Worm (Caenorhabditis elegans): ENCODE data around the gene Y53F4B.43.

Gene Y53F4B.43

DNA sequence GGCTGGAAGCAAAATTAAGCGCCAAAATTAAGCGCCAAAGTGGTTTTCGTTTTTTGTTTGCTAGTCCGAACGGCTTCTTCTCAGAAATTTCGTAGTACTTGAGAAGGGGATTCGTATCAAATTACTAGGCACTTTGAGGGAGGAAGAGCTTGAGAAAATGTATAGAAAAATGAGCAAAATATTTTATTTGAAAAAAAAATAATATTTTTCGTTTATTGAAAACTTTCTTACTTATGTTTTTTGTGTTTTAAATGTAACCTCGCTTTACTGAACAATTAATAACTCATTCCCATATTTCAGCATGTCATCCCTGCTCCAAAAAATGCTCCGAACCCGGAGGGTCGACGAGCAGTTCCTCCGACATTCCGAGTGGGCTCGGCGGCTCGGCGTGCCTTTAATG is 30.7 kb downstream of the Y53F4B.43 start, which contains the start of gene Y53F4B.12:
TSS of gene Y53F4B.12 (plus strand) at position 301 of the 400 bp plus-strand sequence.
- TF ChIP-seq dpff-1 (tag; optimal IDR thresholded peaks at IDR 0.05): no peak
- no peak for TF ChIP-seq mcd-1 (GFP tag; IDR thresholded peaks at IDR 0.05)
- TF ChIP-seq hrde-1 (tag; optimal IDR thresholded peaks at IDR 0.05; ENCODE audit: borderline replicate concordance): no peak
- TF ChIP-seq F22D6.2 (tag; optimal IDR thresholded peaks at IDR 0.05): no peak
- TF ChIP-seq unc-62 (GFP tag; optimal IDR thresholded peaks at IDR 0.05): no peak
- TF ChIP-seq hlh-26 (GFP tag; conservative IDR thresholded peaks at IDR 0.05): no peak
- TF ChIP-seq snpc-1.1 (tag; optimal IDR thresholded peaks at IDR 0.05; ENCODE audit: insufficient read depth): no peak
- TF ChIP-seq hlh-12 (tag; optimal IDR thresholded peaks at IDR 0.05): no peak
- TF ChIP-seq dox-1 (GFP tag; IDR thresholded peaks at IDR 0.05): no peak
- no peak for TF ChIP-seq xnd-1 (tag; optimal IDR thresholded peaks at IDR 0.05)
- no peak for TF ChIP-seq attf-6 (GFP tag; IDR thresholded peaks at IDR 0.05)
- no peak for TF ChIP-seq hsf-1 (GFP tag; IDR thresholded peaks at IDR 0.05)
- TF ChIP-seq ama-1 (optimal IDR thresholded peaks at IDR 0.05): no peak
- no peak for TF ChIP-seq ama-1 (GFP tag; optimal IDR thresholded peaks at IDR 0.05)
- no peak for TF ChIP-seq lsy-27 (tag; optimal IDR thresholded peaks at IDR 0.05; ENCODE audit: borderline replicate concordance, insufficient read depth)
- no peak for TF ChIP-seq T07F8.4 (tag; optimal IDR thresholded peaks at IDR 0.05)

DNA sequence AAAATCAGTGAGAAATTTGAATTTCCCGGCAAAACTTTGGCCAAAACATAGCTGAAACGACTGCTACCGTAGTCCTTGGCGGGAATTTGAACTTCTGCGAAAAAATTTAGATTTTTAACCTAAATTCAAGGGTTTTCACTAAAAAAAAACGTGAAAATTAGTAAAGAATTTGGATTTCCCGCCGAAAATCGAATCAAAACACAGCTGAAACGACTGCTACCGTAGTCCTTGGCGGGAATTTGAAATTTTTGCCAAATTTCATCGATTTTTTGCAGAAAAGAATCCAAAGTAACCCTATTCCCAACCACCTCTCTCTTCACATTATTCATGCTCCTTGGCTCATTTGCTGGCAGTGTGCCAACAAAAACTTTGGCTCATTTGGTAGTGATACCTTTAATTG is 36.8 kb downstream of the Y53F4B.43 start:
- TF ChIP-seq F33H1.4 (GFP tag; IDR thresholded peaks at IDR 0.05) (peak; percentile 65), lsl-1 (GFP tag; optimal IDR thresholded peaks at IDR 0.05) (peak; percentile 50), aptf-3 (GFP tag; IDR thresholded peaks at IDR 0.05) (no peak), lin-35 (GFP tag; optimal IDR thresholded peaks at IDR 0.05) (no peak), pha-4 (tag; optimal IDR thresholded peaks at IDR 0.05) (no peak), F55B11.4 (tag; optimal IDR thresholded peaks at IDR 0.05; ENCODE audit: borderline replicate concordance, insufficient read depth) (no peak), hmg-20 (GFP tag; IDR thresholded peaks at IDR 0.05) (no peak), nhr-80 (tag; optimal IDR thresholded peaks at IDR 0.05) (no peak), aptf-2 (GFP tag; conservative IDR thresholded peaks at IDR 0.05) (no peak), mes-4 (tag; optimal IDR thresholded peaks at IDR 0.05) (no peak), pbrm-1 (GFP tag; IDR thresholded peaks at IDR 0.05) (no peak), efl-1 (GFP tag; optimal IDR thresholded peaks at IDR 0.05) (peak; percentile 73), hlh-12 (tag; optimal IDR thresholded peaks at IDR 0.05) (no peak), unc-62 (GFP tag; optimal IDR thresholded peaks at IDR 0.05) (no peak), F39B2.1 (GFP tag; IDR thresholded peaks at IDR 0.05) (no peak), nhr-120 (GFP tag; IDR thresholded peaks at IDR 0.05) (no peak), ets-4 (GFP tag; optimal IDR thresholded peaks at IDR 0.05) (no peak), lin-54 (GFP tag; optimal IDR thresholded peaks at IDR 0.05) (peak; percentile 65), ceh-27 (GFP tag; optimal IDR thresholded peaks at IDR 0.05) (no peak), ccch-3 (GFP tag; optimal IDR thresholded peaks at IDR 0.05) (no peak), zfh-2 (GFP tag; conservative IDR thresholded peaks at IDR 0.05) (no peak), Y56A3A.18 (GFP tag; IDR thresholded peaks at IDR 0.05) (no peak), ceh-91 (GFP tag; IDR thresholded peaks at IDR 0.05) (peak; percentile 45; the same call in 1 of the 2 replicates), mxl-1 (tag; optimal IDR thresholded peaks at IDR 0.05) (no peak), madf-3 (GFP tag; IDR thresholded peaks at IDR 0.05) (no peak), D2030.7 (GFP tag; IDR thresholded peaks at IDR 0.05) (peak; percentile 51; the same call in 1 of the 2 replicates), hlh-26 (GFP tag; conservative IDR thresholded peaks at IDR 0.05) (no peak), ztf-22 (GFP tag; optimal IDR thresholded peaks at IDR 0.05) (no peak), B0035.1 (tag; optimal IDR thresholded peaks at IDR 0.05) (no peak), ztf-28 (GFP tag; IDR thresholded peaks at IDR 0.05) (no peak), zim-3 (tag; optimal IDR thresholded peaks at IDR 0.05) (no peak), ztf-3 (GFP tag; optimal IDR thresholded peaks at IDR 0.05) (no peak), rec-8 (tag; optimal IDR thresholded peaks at IDR 0.05) (no peak), athp-1 (tag; optimal IDR thresholded peaks at IDR 0.05) (no peak), nfya-1 (tag; optimal IDR thresholded peaks at IDR 0.05; ENCODE audit: borderline replicate concordance, insufficient read depth) (no peak)

Measured in whole organism, young adult.